Worm (Caenorhabditis elegans): ENCODE data around the gene F40G12.7.

The F40G12.7 gene

ce11 chrV:14311115-14311514 lies 36.7 kb downstream of the F40G12.7 start, which contains the start of gene ddn-3:
TSS of gene ddn-3 (minus strand) at chrV:14311215.
- no peak for TF ChIP-seq nfya-2 (GFP tag; IDR thresholded peaks at IDR 0.05)

- TF ChIP-seq mxl-1 (tag; optimal IDR thresholded peaks at IDR 0.05): no peak
- no peak for TF ChIP-seq madf-3 (GFP tag; IDR thresholded peaks at IDR 0.05)
- TF ChIP-seq snpc-3.4 (tag; optimal IDR thresholded peaks at IDR 0.05): no peak
- TF ChIP-seq cebp-2 (GFP tag; IDR thresholded peaks at IDR 0.05): no peak
- TF ChIP-seq egl-18 (GFP tag; IDR thresholded peaks at IDR 0.05): no peak
- TF ChIP-seq lsl-1 (GFP tag; optimal IDR thresholded peaks at IDR 0.05): no peak
- no peak for TF ChIP-seq pha-4 (tag; optimal IDR thresholded peaks at IDR 0.05)
- no peak for TF ChIP-seq lsy-27 (tag; optimal IDR thresholded peaks at IDR 0.05; ENCODE audit: borderline replicate concordance, insufficient read depth)
- TF ChIP-seq B0261.1 (tag; optimal IDR thresholded peaks at IDR 0.05): no peak
- TF ChIP-seq C17E4.6 (GFP tag; IDR thresholded peaks at IDR 0.05): no peak
Measured at ce11 chrV:14312695-14313094, 38.3 kb downstream of the F40G12.7 start, which contains the start of gene F14D7.8. TSS of gene F14D7.8 (minus strand) at chrV:14312795.

ce11 chrV:14314236-14314635 lies 39.9 kb downstream of the F40G12.7 start, which contains the start of gene F47B8.1:
TSS of gene F47B8.1 (minus strand) at chrV:14314336.
- TF ChIP-seq ztf-6 (GFP tag; IDR thresholded peaks at IDR 0.05) (no peak), akir-1 (GFP tag; optimal IDR thresholded peaks at IDR 0.05) (no peak), let-526 (GFP tag; IDR thresholded peaks at IDR 0.05) (no peak), ceh-79 (tag; optimal IDR thresholded peaks at IDR 0.05) (no peak), hrde-1 (tag; optimal IDR thresholded peaks at IDR 0.05; ENCODE audit: borderline replicate concordance) (no peak), hmg-1.2 (GFP tag; IDR thresholded peaks at IDR 0.05) (no peak), T07F8.4 (tag; optimal IDR thresholded peaks at IDR 0.05) (no peak), xnd-1 (tag; optimal IDR thresholded peaks at IDR 0.05) (no peak), sptf-2 (GFP tag; optimal IDR thresholded peaks at IDR 0.05) (no peak), ztf-22 (GFP tag; optimal IDR thresholded peaks at IDR 0.05) (no peak)

- TF ChIP-seq xnd-1 (tag; optimal IDR thresholded peaks at IDR 0.05) (no peak), B0336.3 (GFP tag; IDR thresholded peaks at IDR 0.05) (no peak), snpc-1.1 (tag; optimal IDR thresholded peaks at IDR 0.05; ENCODE audit: insufficient read depth) (no peak), snpc-1.3 (tag; optimal IDR thresholded peaks at IDR 0.05; ENCODE audit: insufficient read depth) (no peak), rcor-1 (GFP tag; IDR thresholded peaks at IDR 0.05) (no peak)
Measured at ce11 chrV:14316525-14316924, 42.2 kb downstream of the F40G12.7 start, which contains the start of gene F47B8.2. TSS of gene F47B8.2 (minus strand) at chrV:14316625.

- TF ChIP-seq ztf-25 (GFP tag; IDR thresholded peaks at IDR 0.05): no peak
- no peak for TF ChIP-seq lir-1 (GFP tag; conservative IDR thresholded peaks at IDR 0.05)
- no peak for TF ChIP-seq bed-2 (GFP tag; IDR thresholded peaks at IDR 0.05)
- no peak for TF ChIP-seq ceh-40 (GFP tag; IDR thresholded peaks at IDR 0.05)
- TF ChIP-seq C06A6.2 (GFP tag; conservative IDR thresholded peaks at IDR 0.05): no peak
- no peak for TF ChIP-seq madf-3 (GFP tag; IDR thresholded peaks at IDR 0.05)
- no peak for TF ChIP-seq F33H1.4 (GFP tag; IDR thresholded peaks at IDR 0.05)
Measured at ce11 chrV:14317204-14317603, 42.8 kb downstream of the F40G12.7 start.
